Fruit fly (Drosophila melanogaster) whole organism, embryonic: ENCODE measurements around the gene VhaM9.7-c.

Experiments
- Adf1 ChIP-seq: fragments of 200-800 bp; sonication (Bioruptor generic); IDR thresholded peaks from 2 replicates; pipeline ENCODE4 v1.3.6; 2022; ENCODE audit warnings: missing biosample characterization, missing genetic modification characterization
- CG10209 ChIP-seq: fragments of 200-800 bp; sonication (Bioruptor generic); optimal IDR thresholded peaks from 3 replicates; lab custom pipeline; 2017; ENCODE audit warnings: missing biosample characterization, mild to moderate bottlenecking, missing genetic modification characterization, missing genetic modification reagents
- CG12071 ChIP-seq: fragments of 200-800 bp; sonication (Bioruptor generic); optimal IDR thresholded peaks from 3 replicates; lab custom pipeline; 2018; ENCODE audit warnings: missing biosample characterization, mild to moderate bottlenecking, missing genetic modification characterization
- CG12219 ChIP-seq: fragments of 200-800 bp; sonication (Bioruptor generic); optimal IDR thresholded peaks from 3 replicates; lab custom pipeline; 2018; ENCODE audit warnings: missing biosample characterization, mild to moderate bottlenecking, missing genetic modification characterization
- CG13296 ChIP-seq: fragments of 200-800 bp; sonication (Bioruptor generic); optimal IDR thresholded peaks from 3 replicates; lab custom pipeline; 2018; ENCODE audit warnings: missing biosample characterization, mild to moderate bottlenecking, missing genetic modification characterization
- CG14965 ChIP-seq: fragments of 200-800 bp; sonication (Bioruptor generic); optimal IDR thresholded peaks from 2 replicates; lab custom pipeline; 2016; ENCODE audit warnings: missing biosample characterization, missing genetic modification characterization, borderline replicate concordance
- CG15479 ChIP-seq: fragments of 200-800 bp; sonication (Bioruptor generic); optimal IDR thresholded peaks from 3 replicates; lab custom pipeline; 2019; ENCODE audit warnings: missing biosample characterization, mild to moderate bottlenecking, missing genetic modification characterization, moderate library complexity
- CG1603 ChIP-seq: fragments of 200-800 bp; sonication (Bioruptor generic); optimal IDR thresholded peaks from 2 replicates; lab custom pipeline; 2019; ENCODE audit warnings: missing biosample characterization, mild to moderate bottlenecking, missing genetic modification characterization, moderate library complexity
- CG16863 ChIP-seq: fragments of 200-800 bp; sonication (Bioruptor generic); optimal IDR thresholded peaks from 3 replicates; lab custom pipeline; 2016; ENCODE audit warnings: missing biosample characterization, missing genetic modification characterization
- CG2712 ChIP-seq: fragments of 200-800 bp; optimal IDR thresholded peaks from 3 replicates; lab custom pipeline; 2019; ENCODE audit warnings: missing biosample characterization, mild to moderate bottlenecking, missing genetic modification characterization, moderate library complexity
- CG30431 ChIP-seq: fragments of 200-800 bp; sonication (Bioruptor generic); optimal IDR thresholded peaks from 2 replicates; lab custom pipeline; 2017; ENCODE audit warnings: missing biosample characterization, missing genetic modification characterization
- CG31224 ChIP-seq: fragments of 200-800 bp; sonication (Bioruptor generic); IDR thresholded peaks from 2 replicates; pipeline ENCODE4 v1.3.6; 2022; ENCODE audit warnings: missing biosample characterization, missing genetic modification characterization
- CG31365 ChIP-seq: fragments of 200-800 bp; sonication (Bioruptor generic); optimal IDR thresholded peaks from 2 replicates; lab custom pipeline; 2018; ENCODE audit warnings: missing biosample characterization, mild to moderate bottlenecking, missing genetic modification characterization
- CG6175 ChIP-seq: fragments of 200-800 bp; sonication (Bioruptor generic); IDR thresholded peaks from 3 replicates; pipeline ENCODE4 v1.3.6; 2022; ENCODE audit warnings: missing biosample characterization, missing genetic modification characterization
- CG8281 ChIP-seq: fragments of 200-800 bp; sonication (Bioruptor generic); optimal IDR thresholded peaks from 2 replicates; lab custom pipeline; 2018; ENCODE audit warnings: missing biosample characterization, mild to moderate bottlenecking, missing genetic modification characterization, moderate library complexity
- CG9876 ChIP-seq: fragments of 200-800 bp; sonication (Bioruptor generic); optimal IDR thresholded peaks from 2 replicates; lab custom pipeline; 2016; ENCODE audit warnings: missing biosample characterization, missing genetic modification characterization
- CoRest ChIP-seq: fragments of 200-800 bp; sonication (Bioruptor generic); optimal IDR thresholded peaks from 3 replicates; lab custom pipeline; 2018; ENCODE audit warnings: missing biosample characterization, mild to moderate bottlenecking, missing genetic modification characterization, moderate library complexity
- Dp ChIP-seq: fragments of 200-800 bp; sonication (Bioruptor generic); optimal IDR thresholded peaks from 2 replicates; lab custom pipeline; 2018; ENCODE audit warnings: missing biosample characterization, mild to moderate bottlenecking, missing genetic modification characterization, moderate library complexity
- Eip74EF ChIP-seq, 2 experiments: fragments of 200-800 bp in 1 of 2; fragments of >200 bp in 1 of 2; sonication (Bioruptor generic) in 1 of 2; optimal IDR thresholded peaks; 2 replicates each; lab custom pipeline; 2017 to 2019; ENCODE audit warnings: missing biosample characterization in 2 of 2, missing genetic modification characterization in 2 of 2, mild to moderate bottlenecking in 1 of 2, moderate library complexity in 1 of 2
- Ets65A ChIP-seq: fragments of 200-800 bp; sonication (Bioruptor generic); peaks from one replicate; lab custom pipeline; 2016; ENCODE audit warnings: missing biosample characterization, missing genetic modification characterization
- H15 ChIP-seq: fragments of 200-800 bp; sonication (Bioruptor generic); IDR thresholded peaks from 3 replicates; pipeline ENCODE4 v1.3.6; 2022; ENCODE audit warnings: missing biosample characterization, missing genetic modification characterization
- HLHmδ ChIP-seq: fragments of 200-800 bp; sonication (Bioruptor generic); optimal IDR thresholded peaks from 2 replicates; lab custom pipeline; 2018; ENCODE audit warnings: missing biosample characterization, mild to moderate bottlenecking, missing genetic modification characterization, moderate library complexity
- Hmr ChIP-seq: fragments of 200-800 bp; sonication (Bioruptor generic); optimal IDR thresholded peaks from 3 replicates; lab custom pipeline; 2017; ENCODE audit warnings: mild to moderate bottlenecking, missing biosample characterization, missing genetic modification reagents, missing genetic modification characterization
- NfI ChIP-seq: fragments of 200-800 bp; sonication (Bioruptor generic); optimal IDR thresholded peaks from 3 replicates; lab custom pipeline; 2018; ENCODE audit warnings: missing biosample characterization, mild to moderate bottlenecking, missing genetic modification characterization, moderate library complexity
- Oli ChIP-seq: fragments of 200-800 bp; sonication (Bioruptor generic); optimal IDR thresholded peaks from 2 replicates; lab custom pipeline; 2018; ENCODE audit warnings: missing biosample characterization, mild to moderate bottlenecking, missing genetic modification characterization, moderate library complexity
- Side ChIP-seq: fragments of 200-800 bp; sonication (Bioruptor generic); optimal IDR thresholded peaks from 2 replicates; lab custom pipeline; 2016; ENCODE audit warnings: missing biosample characterization, missing genetic modification characterization
- Sox102F ChIP-seq: fragments of 200-800 bp; sonication (Bioruptor generic); optimal IDR thresholded peaks from 2 replicates; lab custom pipeline; 2018; ENCODE audit warnings: missing biosample characterization, mild to moderate bottlenecking, missing genetic modification characterization, moderate library complexity
- al ChIP-seq: fragments of 200-800 bp; sonication (Bioruptor generic); IDR thresholded peaks from 2 replicates; pipeline ENCODE4 v1.3.6; 2022; ENCODE audit warnings: missing biosample characterization, missing genetic modification characterization
- ash1 ChIP-seq: fragments of 200-800 bp; sonication (Bioruptor generic); optimal IDR thresholded peaks from 2 replicates; lab custom pipeline; 2018; ENCODE audit warnings: missing biosample characterization, mild to moderate bottlenecking, missing genetic modification characterization
- ato ChIP-seq: fragments of 200-800 bp; sonication (Bioruptor generic); IDR thresholded peaks from 2 replicates; pipeline ENCODE4 v1.3.6; 2022; ENCODE audit warnings: missing biosample characterization, missing genetic modification characterization; ENCODE audit not compliant: partially characterized antibody
- dmrt99B ChIP-seq: fragments of 200-800 bp; sonication (Bioruptor generic); optimal IDR thresholded peaks from 2 replicates; lab custom pipeline; 2018; ENCODE audit warnings: missing biosample characterization, mild to moderate bottlenecking, missing genetic modification characterization, moderate library complexity
- dpn ChIP-seq, 2 experiments: fragments of 200-800 bp; sonication (Bioruptor generic); optimal IDR thresholded peaks; 3 replicates each; lab custom pipeline; 2016; ENCODE audit warnings: missing biosample characterization in 2 of 2, missing genetic modification characterization in 2 of 2
- esg ChIP-seq: fragments of 200-800 bp; sonication (Bioruptor generic); conservative IDR thresholded peaks from 2 replicates; pipeline ENCODE4 v1.3.6; 2022; ENCODE audit warnings: missing biosample characterization, missing genetic modification characterization
- gcm2 ChIP-seq: fragments of 200-800 bp; sonication (Bioruptor generic); optimal IDR thresholded peaks from 2 replicates; lab custom pipeline; 2016; ENCODE audit warnings: missing biosample characterization, missing genetic modification characterization
- grn ChIP-seq: fragments of 200-800 bp; sonication (Bioruptor generic); optimal IDR thresholded peaks from 3 replicates; lab custom pipeline; 2017; ENCODE audit warnings: missing biosample characterization, missing genetic modification characterization
- ham ChIP-seq: fragments of 200-800 bp; sonication (Bioruptor generic); IDR thresholded peaks from 2 replicates; pipeline ENCODE4 v1.3.6; 2022; ENCODE audit warnings: missing biosample characterization, missing genetic modification characterization
- kni ChIP-seq: fragments of 200-800 bp; sonication (Bioruptor generic); optimal IDR thresholded peaks from 3 replicates; lab custom pipeline; 2017; ENCODE audit warnings: mild to moderate bottlenecking, missing biosample characterization, missing genetic modification reagents, missing genetic modification characterization
- lov ChIP-seq, 2 experiments: fragments of 200-800 bp in 1 of 2; fragments of >200 bp in 1 of 2; sonication (Bioruptor generic) in 1 of 2; IDR thresholded peaks in 1 of 2; optimal IDR thresholded peaks in 1 of 2; 2 replicates in 1 of 2; 3 replicates in 1 of 2; pipeline versions ENCODE4 v1.3.6 to Lab custom; 2017 to 2022; ENCODE audit warnings: missing biosample characterization in 1 of 2, missing genetic modification characterization in 1 of 2
- pan ChIP-seq, 4 experiments: fragments of >200 bp in 3 of 4; fragments of 200-800 bp in 1 of 4; sonication (Bioruptor generic) in 1 of 4; optimal IDR thresholded peaks in 3 of 4; IDR thresholded peaks in 1 of 4; 2 replicates each; pipeline versions ENCODE4 v1.3.6 to Lab custom; 2017 to 2022; ENCODE audit warnings: missing biosample characterization in 2 of 4, missing genetic modification characterization in 2 of 4, mixed read lengths in 1 of 4
- pb ChIP-seq: fragments of 200-800 bp; sonication (Bioruptor generic); optimal IDR thresholded peaks from 3 replicates; lab custom pipeline; 2016; ENCODE audit warnings: missing biosample characterization, missing genetic modification characterization
- pzg ChIP-seq: fragments of 200-800 bp; sonication (Bioruptor generic); optimal IDR thresholded peaks from 3 replicates; lab custom pipeline; 2018; ENCODE audit warnings: missing biosample characterization, mild to moderate bottlenecking, missing genetic modification characterization, moderate library complexity
- row ChIP-seq: fragments of 200-800 bp; sonication (Bioruptor generic); IDR thresholded peaks from 3 replicates; pipeline ENCODE4 v1.3.6; 2022; ENCODE audit warnings: missing biosample characterization, missing genetic modification characterization
- sqz ChIP-seq: fragments of 200-800 bp; sonication (Bioruptor generic); optimal IDR thresholded peaks from 3 replicates; lab custom pipeline; 2018; ENCODE audit warnings: missing biosample characterization, mild to moderate bottlenecking, missing genetic modification characterization
- tll ChIP-seq, 2 experiments: fragments of 200-800 bp in 1 of 2; fragments of >200 bp in 1 of 2; sonication (Bioruptor generic) in 1 of 2; optimal IDR thresholded peaks; 2 replicates each; lab custom pipeline; 2017 to 2019; ENCODE audit warnings: missing biosample characterization in 2 of 2, missing genetic modification characterization in 2 of 2, mild to moderate bottlenecking in 1 of 2, moderate library complexity in 1 of 2
- wek ChIP-seq: fragments of 200-800 bp; sonication (Bioruptor generic); optimal IDR thresholded peaks from 3 replicates; lab custom pipeline; 2018; ENCODE audit warnings: missing biosample characterization, mild to moderate bottlenecking, missing genetic modification characterization, moderate library complexity
- zen2 ChIP-seq: fragments of 200-800 bp; sonication (Bioruptor generic); IDR thresholded peaks from 3 replicates; pipeline ENCODE4 v1.3.6; 2022; ENCODE audit warnings: missing biosample characterization, missing genetic modification characterization; ENCODE audit not compliant: partially characterized antibody
- zfh1 ChIP-seq: fragments of 200-800 bp; sonication (Bioruptor generic); IDR thresholded peaks from 3 replicates; pipeline ENCODE4 v1.3.6; 2022; ENCODE audit warnings: missing biosample characterization, missing genetic modification characterization

VhaM9.7-c gene

DNA sequence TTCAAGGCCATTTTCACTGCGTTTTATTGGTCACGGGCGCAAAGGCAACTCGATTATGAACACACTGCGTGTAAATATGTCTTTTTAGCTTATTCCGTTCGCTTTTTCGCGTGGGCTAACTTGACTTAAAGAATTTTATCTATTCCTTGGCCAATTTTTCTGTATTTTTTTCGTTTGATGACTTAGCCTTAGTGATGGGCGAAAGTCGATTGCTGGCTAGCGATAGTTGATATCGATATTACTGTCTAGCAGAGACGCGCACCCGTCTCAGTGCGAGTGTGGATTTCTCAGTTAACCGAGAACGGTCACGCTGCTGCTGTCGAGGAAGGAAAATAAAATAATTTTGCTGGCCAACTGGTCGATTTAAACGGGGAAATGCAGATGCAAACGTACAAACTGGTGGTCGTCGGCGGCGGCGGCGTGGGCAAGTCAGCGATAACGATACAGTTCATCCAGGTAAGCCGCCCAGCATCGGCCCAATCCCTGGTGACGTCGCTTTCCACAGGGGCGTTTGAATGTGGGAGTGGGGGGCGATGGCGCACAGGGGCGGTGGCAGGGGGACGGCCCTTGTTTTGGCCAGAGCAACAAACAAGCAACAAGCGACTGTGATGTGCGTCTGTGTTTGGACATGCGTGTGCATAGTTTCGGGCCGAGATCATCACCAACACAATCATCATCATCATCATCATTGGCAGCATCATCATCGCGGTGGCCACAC, 47.7 kb downstream of the VhaM9.7-c start, which contains the start of the genes Rop and Ras64B (continued):
- TF ChIP-seq tll (GFP tag; optimal IDR thresholded peaks at IDR 0.05; lab: Kevin White, UChicago) (peak in 1 of 2 experiments; percentile 56), esg (GFP tag; lab: Robert Waterston, UW) (no peak), al (GFP tag; lab: Robert Waterston, UW) (no peak), CG1603 (tag; lab: Kevin White, UChicago) (peak; percentile 85), dpn (GFP tag; optimal IDR thresholded peaks at IDR 0.05; lab: Kevin White, UChicago) (peak in 1 of 2 experiments; percentile 21), CG13296 (GFP tag; lab: Kevin White, UChicago) (no peak), pzg (GFP tag; lab: Kevin White, UChicago) (peak; percentile 99), CG12071 (GFP tag; lab: Kevin White, UChicago) (no peak), CG8281 (tag; lab: Kevin White, UChicago) (no peak), CG9876 (GFP tag; lab: Kevin White, UChicago) (no peak), ash1 (GFP tag; lab: Kevin White, UChicago) (peak; percentile 4), dmrt99B (tag; lab: Kevin White, UChicago) (no peak), CG15479 (GFP tag; lab: Kevin White, UChicago) (no peak), HLHmδ (GFP tag; lab: Kevin White, UChicago) (no peak), Ets65A (peak; percentile 89), Side (GFP tag; lab: Kevin White, UChicago) (no peak), Oli (tag; lab: Kevin White, UChicago) (no peak), pb (GFP tag; lab: Kevin White, UChicago) (peak; percentile 30), CG16863 (no peak), wek (no peak), CG10209 (GFP tag; lab: Kevin White, UChicago) (no peak), kni (GFP tag; lab: Kevin White, UChicago) (no peak), zfh1 (GFP tag; lab: Robert Waterston, UW) (no peak), grn (no peak), H15 (no peak), Dp (GFP tag; lab: Kevin White, UChicago) (peak; percentile 59), pan (optimal IDR thresholded peaks at IDR 0.05; lab: Kevin White, UChicago) (no peak), pan (GFP tag; optimal IDR thresholded peaks at IDR 0.05 in 1 of 2, IDR thresholded peaks at IDR 0.05 in 1 of 2) (no peak), ato (GFP tag; lab: Robert Waterston, UW) (peak; percentile 66), CG6175 (GFP tag; lab: Robert Waterston, UW) (no peak), sqz (GFP tag; lab: Kevin White, UChicago) (peak; percentile 94), Hmr (GFP tag; lab: Kevin White, UChicago) (peak; percentile 65), ham (no peak), CG2712 (tag; lab: Kevin White, UChicago) (peak; percentile 51), NfI (GFP tag; lab: Kevin White, UChicago) (peak; percentile 3), gcm2 (GFP tag; lab: Kevin White, UChicago) (no peak), CG31365 (tag; lab: Kevin White, UChicago) (no peak), CG12219 (GFP tag; lab: Kevin White, UChicago) (no peak), row (GFP tag; lab: Robert Waterston, UW) (peak; percentile 39; the same call in 1 of the 3 replicates), CG14965 (GFP tag; lab: Kevin White, UChicago) (no peak), Adf1 (GFP tag; lab: Robert Waterston, UW) (peak; percentile 56), zen2 (GFP tag; lab: Robert Waterston, UW) (no peak; the same call in 1 of the 3 replicates), CG30431 (GFP tag; lab: Kevin White, UChicago) (no peak), CoRest (tag; lab: Kevin White, UChicago) (peak; percentile 15), lov (optimal IDR thresholded peaks at IDR 0.05; lab: Kevin White, UChicago) (no peak), lov (GFP tag; IDR thresholded peaks at IDR 0.05; lab: Robert Waterston, UW) (no peak), Eip74EF (GFP tag; optimal IDR thresholded peaks at IDR 0.05; lab: Kevin White, UChicago) (peak in 1 of 2 experiments; percentile 15), CG31224 (GFP tag; lab: Robert Waterston, UW) (no peak), Sox102F (GFP tag; lab: Kevin White, UChicago) (no peak)
